Worm (Caenorhabditis elegans) whole organism, L4/young adult: ENCODE results near the gene math-8.

ENCODE experiments used
- W03F9.2 ChIP-seq: fragments of 150-350 bp; optimal IDR thresholded peaks from 2 replicates; lab custom pipeline; 2014; ENCODE audit warnings: missing biosample characterization, missing genetic modification characterization
- him-1 ChIP-seq: sonication (generic microtip); optimal IDR thresholded peaks from 2 replicates; lab custom pipeline; 2016; ENCODE audit warnings: missing genotype, missing genetic modification reagents, missing genetic modification characterization, missing compliant biosample characterization

DNA sequence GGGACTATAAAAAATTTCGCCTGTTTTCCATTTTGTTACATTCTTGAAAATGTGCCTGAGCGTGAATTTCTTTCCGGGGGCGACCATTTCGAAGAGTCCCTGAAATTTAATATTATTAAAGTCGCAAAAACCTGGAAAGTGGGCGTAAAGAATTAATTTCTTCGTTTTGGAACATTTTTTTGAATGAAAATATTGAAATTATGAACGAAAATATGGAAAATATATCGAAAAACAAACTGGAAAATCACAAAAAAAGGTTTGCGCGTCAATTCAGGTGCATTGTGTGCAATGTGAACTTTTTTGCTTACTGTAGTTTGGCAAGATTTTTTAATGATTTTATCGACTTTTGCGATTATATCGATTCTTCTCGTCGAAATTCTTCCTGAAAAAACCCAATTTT, 32.0 kb upstream of the math-8 start, which contains the start of gene bath-7:
- no peak for TF ChIP-seq W03F9.2 (tag; lab: Kevin White, UChicago)
- no peak for TF ChIP-seq him-1 (tag; lab: Kevin White, UChicago)
